Worm (Caenorhabditis elegans) whole organism, midembryonic: ENCODE results near the gene F40E12.1.

Experiments
- T22C8.4 ChIP-seq: fragments of 200-800 bp; sonication (Bioruptor generic); IDR thresholded peaks from 2 replicates; pipeline ENCODE4 v1.3.6; 2022; ENCODE audit warnings: missing genetic modification characterization, missing compliant biosample characterization
- ref-1 ChIP-seq: fragments of 200-800 bp; sonication (Bioruptor generic); conservative IDR thresholded peaks from 2 replicates; pipeline ENCODE4 v1.3.6; 2022; ENCODE audit warnings: missing genetic modification reagents, missing genetic modification characterization, missing compliant biosample characterization
- tab-1 ChIP-seq: fragments of 200-800 bp; sonication (Bioruptor generic); IDR thresholded peaks from 2 replicates; pipeline ENCODE4 v1.3.6; 2022; ENCODE audit warnings: missing genetic modification characterization, missing compliant biosample characterization
- ztf-23 ChIP-seq: fragments of 200-800 bp; sonication (Bioruptor generic); IDR thresholded peaks from 2 replicates; pipeline ENCODE4 v1.3.6; 2022; ENCODE audit warnings: missing genetic modification reagents, missing genetic modification characterization, missing compliant biosample characterization
- ztf-29 ChIP-seq: fragments of 200-800 bp; sonication (Bioruptor generic); IDR thresholded peaks from 2 replicates; pipeline ENCODE4 v1.3.6; 2022; ENCODE audit warnings: missing genetic modification reagents, missing genetic modification characterization, missing compliant biosample characterization

ce11 chrII:3659776-3660175, 42.2 kb downstream of the F40E12.1 start, which contains the start of gene F19B10.4:
- TF ChIP-seq ztf-29 (GFP tag; lab: Robert Waterston, UW), result no peak
- TF ChIP-seq T22C8.4 (GFP tag; lab: Robert Waterston, UW), result no peak
- TF ChIP-seq ref-1 (GFP tag; lab: Robert Waterston, UW), result no peak
- TF ChIP-seq ztf-23 (GFP tag; lab: Robert Waterston, UW), result no peak
- TF ChIP-seq tab-1 (GFP tag; lab: Robert Waterston, UW), result no peak
